Worm (Caenorhabditis elegans): ENCODE measurements around the gene F28H7.3.

DNA sequence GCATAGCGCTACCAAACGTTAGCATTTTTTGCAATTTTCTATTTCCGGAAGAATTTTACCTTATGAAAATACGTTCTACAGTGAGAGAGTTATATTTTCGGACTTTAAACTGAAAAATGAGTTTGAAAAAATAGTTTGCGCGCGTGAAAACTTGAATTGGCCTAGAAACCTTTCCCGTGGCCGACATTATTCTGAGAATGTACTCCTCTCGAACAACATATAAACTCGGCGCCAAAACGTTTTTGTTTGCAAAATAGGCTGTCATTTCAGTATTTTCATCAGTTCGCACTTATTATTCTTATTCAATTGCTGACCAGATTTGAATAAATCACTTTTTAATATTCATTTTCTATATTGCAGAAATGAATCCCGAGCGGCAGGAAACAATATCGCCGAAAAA lies 13.8 kb downstream of the F28H7.3 start, which contains the start of the genes mre-11 and wdr-5.3:
- TF ChIP-seq elt-3 (tag; optimal IDR thresholded peaks at IDR 0.05) = no peak
- TF ChIP-seq nhr-12 (tag; optimal IDR thresholded peaks at IDR 0.05) = no peak
- no peak for TF ChIP-seq ceh-39 (tag; optimal IDR thresholded peaks at IDR 0.05)
- no peak for TF ChIP-seq hlh-1 (tag; optimal IDR thresholded peaks at IDR 0.05)
- no peak for TF ChIP-seq nhr-76 (tag; optimal IDR thresholded peaks at IDR 0.05)
- no peak for TF ChIP-seq drap-1 (GFP tag; optimal IDR thresholded peaks at IDR 0.05)
- TF ChIP-seq snpc-4 (tag; optimal IDR thresholded peaks at IDR 0.05) = no peak
- TF ChIP-seq unc-62 (GFP tag; optimal IDR thresholded peaks at IDR 0.05) = no peak
- TF ChIP-seq lin-13 (tag; optimal IDR thresholded peaks at IDR 0.05) = peak; percentile 23

Measured in whole organism, mixed stage, embryonic.